Fruit fly (Drosophila melanogaster) whole organism, wandering third instar larva: ENCODE results near the gene rump.

ENCODE experiments used
- Dif ChIP-seq: fragments of 200-275, 200-300 bp; sonication (Bioruptor generic); optimal IDR thresholded peaks from 2 replicates; lab custom pipeline; 2018; ENCODE audit warnings: missing biosample characterization, missing genetic modification characterization; ENCODE audit not compliant: partially characterized antibody
- GATAd ChIP-seq: sonication (Bioruptor generic); optimal IDR thresholded peaks from 2 replicates; lab custom pipeline; 2016; ENCODE audit warnings: missing biosample characterization, missing genetic modification characterization
- Hr78 ChIP-seq: fragments of >200 bp; optimal IDR thresholded peaks from 2 replicates; lab custom pipeline; 2017; ENCODE audit warnings: missing biosample characterization, missing genetic modification characterization
- h ChIP-seq: fragments of 200-800 bp; sonication (Bioruptor generic); optimal IDR thresholded peaks from 3 replicates; lab custom pipeline; 2016; ENCODE audit warnings: missing biosample characterization, mild to moderate bottlenecking, missing genetic modification characterization
- rgr ChIP-seq: fragments of 200-800 bp; sonication (Bioruptor generic); optimal IDR thresholded peaks from 3 replicates; lab custom pipeline; 2016; ENCODE audit warnings: missing biosample characterization, mild to moderate bottlenecking, missing genetic modification characterization

DNA sequence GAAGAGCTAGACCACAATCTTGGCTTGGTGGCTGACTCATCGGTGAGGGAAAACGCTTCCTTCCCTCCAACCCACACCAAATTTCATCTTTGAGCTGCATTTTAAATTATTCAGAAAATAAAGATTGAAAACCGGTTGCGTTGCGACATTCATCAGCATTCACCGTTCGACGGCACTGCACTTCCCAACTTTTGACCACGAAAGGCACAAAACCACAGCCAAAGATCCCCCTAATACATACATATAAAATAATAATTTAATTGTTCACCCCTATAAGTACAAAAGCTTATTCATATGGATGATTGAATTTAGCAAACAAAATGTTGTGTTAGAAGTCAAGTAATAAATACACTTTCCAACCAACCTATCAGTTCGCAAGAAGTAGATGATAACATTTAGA, 10.9 kb downstream of the rump start:
- TF ChIP-seq rgr (GFP tag; lab: Kevin White, UChicago) (no peak), h (GFP tag; lab: Kevin White, UChicago) (no peak), Dif (GFP tag; lab: Kevin White, UChicago) (no peak), GATAd (GFP tag; lab: Kevin White, UChicago) (no peak), Hr78 (GFP tag; lab: Kevin White, UChicago) (no peak)
